Fruit fly (Drosophila melanogaster) whole organism, embryonic: ENCODE data around the gene Naxd.

Experiments used
- Aef1 ChIP-seq: fragments of 200-800 bp; sonication (Bioruptor generic); IDR thresholded peaks from 3 replicates; pipeline ENCODE4 v1.3.6; 2022; ENCODE audit warnings: missing biosample characterization, missing genetic modification characterization
- Asciz ChIP-seq: fragments of 200-800 bp; sonication (Bioruptor generic); optimal IDR thresholded peaks from 2 replicates; lab custom pipeline; 2017; ENCODE audit warnings: missing biosample characterization, mild to moderate bottlenecking, missing genetic modification characterization, missing genetic modification reagents
- Bgb ChIP-seq: fragments of 200-800 bp; sonication (Bioruptor generic); IDR thresholded peaks from 2 replicates; pipeline ENCODE4 v1.3.6; 2022; ENCODE audit warnings: missing biosample characterization, missing genetic modification characterization; ENCODE audit not compliant: partially characterized antibody
- CG10543 ChIP-seq: fragments of 200-800 bp; sonication (Bioruptor generic); optimal IDR thresholded peaks from 3 replicates; lab custom pipeline; 2017; ENCODE audit warnings: missing biosample characterization, mild to moderate bottlenecking, missing genetic modification characterization, moderate library complexity
- CG11247 ChIP-seq: fragments of 200-800 bp; sonication (Bioruptor generic); IDR thresholded peaks from 2 replicates; pipeline ENCODE4 v1.3.6; 2022; ENCODE audit warnings: missing biosample characterization, missing genetic modification characterization
- CG12071 ChIP-seq: fragments of 200-800 bp; sonication (Bioruptor generic); optimal IDR thresholded peaks from 3 replicates; lab custom pipeline; 2018; ENCODE audit warnings: missing biosample characterization, mild to moderate bottlenecking, missing genetic modification characterization
- CG13775 ChIP-seq: fragments of 200-800 bp; sonication (Bioruptor generic); optimal IDR thresholded peaks from 3 replicates; lab custom pipeline; 2017; ENCODE audit warnings: missing biosample characterization, mild to moderate bottlenecking, missing genetic modification characterization
- CG1602 ChIP-seq: fragments of 200-800 bp; sonication (Bioruptor generic); optimal IDR thresholded peaks from 3 replicates; lab custom pipeline; 2016; ENCODE audit warnings: missing biosample characterization, missing genetic modification characterization
- CG1603 ChIP-seq: fragments of 200-800 bp; sonication (Bioruptor generic); optimal IDR thresholded peaks from 2 replicates; lab custom pipeline; 2019; ENCODE audit warnings: missing biosample characterization, mild to moderate bottlenecking, missing genetic modification characterization, moderate library complexity
- CG18262 ChIP-seq: fragments of 200-800 bp; optimal IDR thresholded peaks from 3 replicates; lab custom pipeline; 2019; ENCODE audit warnings: missing biosample characterization, mild to moderate bottlenecking, missing genetic modification characterization, moderate library complexity
- CG3281 ChIP-seq: fragments of 200-800 bp; sonication (Bioruptor generic); optimal IDR thresholded peaks from 3 replicates; lab custom pipeline; 2017; ENCODE audit warnings: missing biosample characterization, mild to moderate bottlenecking, missing genetic modification characterization
- CG4707 ChIP-seq: fragments of 200-800 bp; sonication (Bioruptor generic); optimal IDR thresholded peaks from 2 replicates; lab custom pipeline; 2018; ENCODE audit warnings: missing biosample characterization, mild to moderate bottlenecking, missing genetic modification characterization, moderate library complexity
- CG5245 ChIP-seq: fragments of 200-800 bp; sonication (Bioruptor generic); optimal IDR thresholded peaks from 3 replicates; lab custom pipeline; 2016; ENCODE audit warnings: missing biosample characterization, missing genetic modification characterization
- CG7372 ChIP-seq: fragments of 200-800 bp; sonication (Bioruptor generic); IDR thresholded peaks from 2 replicates; pipeline ENCODE4 v1.3.6; 2022; ENCODE audit warnings: missing biosample characterization, missing genetic modification characterization
- CG8281 ChIP-seq: fragments of 200-800 bp; sonication (Bioruptor generic); optimal IDR thresholded peaks from 2 replicates; lab custom pipeline; 2018; ENCODE audit warnings: missing biosample characterization, mild to moderate bottlenecking, missing genetic modification characterization, moderate library complexity
- CG8290 ChIP-seq, 3 experiments: fragments of 200-800 bp; sonication (Bioruptor generic); optimal IDR thresholded peaks; 2 replicates each; lab custom pipeline; 2016 to 2019; ENCODE audit warnings: missing biosample characterization in 3 of 3, missing genetic modification characterization in 3 of 3, mild to moderate bottlenecking in 2 of 3, moderate library complexity in 1 of 3
- CG9876 ChIP-seq: fragments of 200-800 bp; sonication (Bioruptor generic); optimal IDR thresholded peaks from 2 replicates; lab custom pipeline; 2016; ENCODE audit warnings: missing biosample characterization, missing genetic modification characterization
- D19A ChIP-seq: fragments of 200-800 bp; optimal IDR thresholded peaks from 3 replicates; lab custom pipeline; 2019; ENCODE audit warnings: missing biosample characterization, mild to moderate bottlenecking, missing genetic modification characterization, moderate library complexity
- Hsf ChIP-seq: fragments of 200-800 bp; sonication (Bioruptor generic); optimal IDR thresholded peaks from 3 replicates; lab custom pipeline; 2016; ENCODE audit warnings: missing biosample characterization, missing genetic modification characterization
- Lim3 ChIP-seq: fragments of 200-800 bp; sonication (Bioruptor generic); IDR thresholded peaks from 2 replicates; pipeline ENCODE4 v1.3.6; 2022; ENCODE audit warnings: missing biosample characterization, missing genetic modification characterization
- Med ChIP-seq: fragments of 200-800 bp; sonication (Bioruptor generic); peaks from one replicate; lab custom pipeline; 2016; ENCODE audit warnings: missing biosample characterization, missing genetic modification characterization, mild to moderate bottlenecking, inconsistent platforms, moderate library complexity
- Sox102F ChIP-seq: fragments of 200-800 bp; sonication (Bioruptor generic); optimal IDR thresholded peaks from 2 replicates; lab custom pipeline; 2018; ENCODE audit warnings: missing biosample characterization, mild to moderate bottlenecking, missing genetic modification characterization, moderate library complexity
- Sry-β ChIP-seq: fragments of 200-800 bp; sonication (Bioruptor generic); optimal IDR thresholded peaks from 2 replicates; lab custom pipeline; 2018; ENCODE audit warnings: missing biosample characterization, mild to moderate bottlenecking, missing genetic modification characterization, moderate library complexity
- br ChIP-seq: fragments of >200 bp; optimal IDR thresholded peaks from 2 replicates; lab custom pipeline; 2017
- cad ChIP-seq: fragments of >200 bp; optimal IDR thresholded peaks from 2 replicates; lab custom pipeline; 2017; ENCODE audit warnings: missing biosample characterization, missing genetic modification characterization
- croc ChIP-seq: fragments of 200-800 bp; sonication (Bioruptor generic); conservative IDR thresholded peaks from 3 replicates; pipeline ENCODE4 v1.3.6; 2022; ENCODE audit warnings: missing biosample characterization, missing genetic modification characterization
- cwo ChIP-seq: fragments of 200-800 bp; sonication (Bioruptor generic); optimal IDR thresholded peaks from 3 replicates; lab custom pipeline; 2017; ENCODE audit warnings: missing biosample characterization, missing genetic modification characterization, mild to moderate bottlenecking, moderate library complexity, missing genetic modification reagents
- emc ChIP-seq: fragments of 200-800 bp; sonication (Bioruptor generic); optimal IDR thresholded peaks from 2 replicates; lab custom pipeline; 2016; ENCODE audit warnings: missing biosample characterization, missing genetic modification characterization
- ems ChIP-seq: fragments of 200-800 bp; sonication (Bioruptor generic); optimal IDR thresholded peaks from 3 replicates; lab custom pipeline; 2016; ENCODE audit warnings: missing biosample characterization, missing genetic modification characterization
- en ChIP-seq: fragments of 200-800 bp; sonication (Bioruptor generic); optimal IDR thresholded peaks from 2 replicates; lab custom pipeline; 2016; ENCODE audit warnings: missing biosample characterization, missing genetic modification characterization
- fru ChIP-seq: fragments of >200 bp; optimal IDR thresholded peaks from 2 replicates; lab custom pipeline; 2017
- hbn ChIP-seq: fragments of 200-800 bp; sonication (Bioruptor generic); IDR thresholded peaks from 2 replicates; pipeline ENCODE4 v1.3.6; 2022; ENCODE audit warnings: missing biosample characterization, missing genetic modification characterization; ENCODE audit not compliant: partially characterized antibody
- hth ChIP-seq: fragments of >200 bp; optimal IDR thresholded peaks from 2 replicates; lab custom pipeline; 2017; ENCODE audit warnings: inconsistent platforms
- inv ChIP-seq: fragments of 200-800 bp; sonication (Bioruptor generic); IDR thresholded peaks from 2 replicates; pipeline ENCODE4 v1.3.6; 2022; ENCODE audit warnings: missing biosample characterization, missing genetic modification characterization; ENCODE audit not compliant: partially characterized antibody
- kay ChIP-seq: fragments of 200-800 bp; sonication (Bioruptor generic); optimal IDR thresholded peaks from 2 replicates; lab custom pipeline; 2016; ENCODE audit warnings: missing biosample characterization, missing genetic modification characterization
- lab ChIP-seq: fragments of 200-800 bp; sonication (Bioruptor generic); optimal IDR thresholded peaks from 3 replicates; lab custom pipeline; 2017; ENCODE audit warnings: missing biosample characterization, missing genetic modification characterization, mild to moderate bottlenecking, moderate library complexity, missing genetic modification reagents
- mirr ChIP-seq: fragments of 200-800 bp; sonication (Bioruptor generic); optimal IDR thresholded peaks from 3 replicates; lab custom pipeline; 2018; ENCODE audit warnings: missing biosample characterization, mild to moderate bottlenecking, missing genetic modification characterization
- pan ChIP-seq, 4 experiments: fragments of >200 bp in 3 of 4; fragments of 200-800 bp in 1 of 4; sonication (Bioruptor generic) in 1 of 4; optimal IDR thresholded peaks in 3 of 4; IDR thresholded peaks in 1 of 4; 2 replicates each; pipeline versions ENCODE4 v1.3.6 to Lab custom; 2017 to 2022; ENCODE audit warnings: missing biosample characterization in 2 of 4, missing genetic modification characterization in 2 of 4, mixed read lengths in 1 of 4
- pb ChIP-seq: fragments of 200-800 bp; sonication (Bioruptor generic); optimal IDR thresholded peaks from 3 replicates; lab custom pipeline; 2016; ENCODE audit warnings: missing biosample characterization, missing genetic modification characterization
- repo ChIP-seq: fragments of 200-800 bp; sonication (Bioruptor generic); optimal IDR thresholded peaks from 2 replicates; lab custom pipeline; 2016; ENCODE audit warnings: missing biosample characterization, missing genetic modification characterization
- rib ChIP-seq: fragments of 200-800 bp; sonication (Bioruptor generic); IDR thresholded peaks from 2 replicates; pipeline ENCODE4 v1.3.6; 2022; ENCODE audit warnings: missing biosample characterization, missing genetic modification characterization
- sima ChIP-seq: fragments of 200-800 bp; sonication (Bioruptor generic); optimal IDR thresholded peaks from 2 replicates; lab custom pipeline; 2016; ENCODE audit warnings: missing biosample characterization, missing genetic modification characterization
- tll ChIP-seq, 2 experiments: fragments of 200-800 bp in 1 of 2; fragments of >200 bp in 1 of 2; sonication (Bioruptor generic) in 1 of 2; optimal IDR thresholded peaks; 2 replicates each; lab custom pipeline; 2017 to 2019; ENCODE audit warnings: missing biosample characterization in 2 of 2, missing genetic modification characterization in 2 of 2, mild to moderate bottlenecking in 1 of 2, moderate library complexity in 1 of 2
- twi ChIP-seq: fragments of 200-800 bp; optimal IDR thresholded peaks from 2 replicates; lab custom pipeline; 2019; ENCODE audit warnings: missing biosample characterization, mild to moderate bottlenecking, missing genetic modification characterization, moderate library complexity
- zen ChIP-seq: fragments of 200-800 bp; sonication (Bioruptor generic); optimal IDR thresholded peaks from 3 replicates; lab custom pipeline; 2018; ENCODE audit warnings: missing biosample characterization, mild to moderate bottlenecking, missing genetic modification characterization, moderate library complexity

Naxd gene

dm6 chr3L:19085688-19086363 lies 11.7 kb downstream of the Naxd start (continued):
- no peak for TF ChIP-seq en (GFP tag; lab: Kevin White, UChicago)
- no peak for TF ChIP-seq pan (optimal IDR thresholded peaks at IDR 0.05; lab: Kevin White, UChicago)
- peak in 1 of 2 experiments; percentile 4 for TF ChIP-seq pan (GFP tag; optimal IDR thresholded peaks at IDR 0.05 in 1 of 2, IDR thresholded peaks at IDR 0.05 in 1 of 2)
- no peak for TF ChIP-seq Sry-β (GFP tag; lab: Kevin White, UChicago)
- no peak for TF ChIP-seq fru (lab: Kevin White, UChicago)
- TF ChIP-seq lab (GFP tag; lab: Kevin White, UChicago), result no peak
- peak; percentile 13; the same call in 1 of the 2 replicates for TF ChIP-seq rib (GFP tag; lab: Robert Waterston, UW)
- TF ChIP-seq cwo (GFP tag; lab: Kevin White, UChicago), result peak; percentile 31
- no peak for TF ChIP-seq Asciz (GFP tag; lab: Kevin White, UChicago)
- no peak for TF ChIP-seq sima (GFP tag; lab: Kevin White, UChicago)
- no peak for TF ChIP-seq repo
- TF ChIP-seq inv (GFP tag; lab: Robert Waterston, UW), result no peak

DNA sequence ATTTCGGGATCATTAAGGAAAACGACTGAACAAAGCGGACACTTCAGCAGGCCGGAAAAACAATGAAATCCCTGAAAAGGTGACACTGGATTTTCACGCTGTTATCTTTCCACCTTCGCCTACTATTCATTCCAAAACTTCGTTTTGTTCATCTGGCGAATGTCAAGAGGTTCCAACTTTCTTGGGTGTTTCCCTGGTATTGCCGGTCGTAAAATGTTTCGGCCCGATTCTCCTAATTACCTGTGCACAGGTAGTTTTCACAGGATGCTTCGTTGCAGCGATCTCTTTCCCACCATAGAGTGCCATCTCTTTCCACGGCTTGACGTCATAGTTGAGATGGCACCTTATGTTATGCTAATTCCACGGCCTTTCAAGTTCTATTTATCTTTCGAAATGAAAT lies 14.4 kb downstream of the Naxd start:
- TF ChIP-seq tll (GFP tag; optimal IDR thresholded peaks at IDR 0.05; lab: Kevin White, UChicago), result peak in 1 of 2 experiments; percentile 95
- peak; percentile 93 for TF ChIP-seq zen
- TF ChIP-seq Sox102F (GFP tag; lab: Kevin White, UChicago), result no peak
- no peak for TF ChIP-seq Lim3 (GFP tag; lab: Robert Waterston, UW)
- TF ChIP-seq cad (GFP tag; lab: Kevin White, UChicago), result peak; percentile 97
- TF ChIP-seq croc (GFP tag; lab: Robert Waterston, UW), result no peak
- TF ChIP-seq twi, result peak; percentile 47
- TF ChIP-seq CG8281 (tag; lab: Kevin White, UChicago), result no peak

dm6 chr3L:19080926-19081700 lies 16.4 kb downstream of the Naxd start:
- TF ChIP-seq hth (lab: Kevin White, UChicago), result no peak
- TF ChIP-seq CG9876, result no peak
- TF ChIP-seq CG4707 (GFP tag; lab: Kevin White, UChicago), result no peak
- TF ChIP-seq CG13775 (GFP tag; lab: Kevin White, UChicago), result no peak
- no peak for TF ChIP-seq emc (GFP tag; lab: Kevin White, UChicago)
- peak; percentile 33 for TF ChIP-seq Med (GFP tag; lab: Kevin White, UChicago)
- no peak for TF ChIP-seq CG12071 (GFP tag; lab: Kevin White, UChicago)
- no peak for TF ChIP-seq CG1603 (tag; lab: Kevin White, UChicago)
- TF ChIP-seq CG8290 (GFP tag; optimal IDR thresholded peaks at IDR 0.05; lab: Kevin White, UChicago), result no peak
- no peak for TF ChIP-seq CG8290 (tag; optimal IDR thresholded peaks at IDR 0.05; lab: Kevin White, UChicago)
- no peak for TF ChIP-seq CG18262
- TF ChIP-seq kay (GFP tag; lab: Kevin White, UChicago), result no peak
- TF ChIP-seq CG3281, result no peak
- no peak for TF ChIP-seq D19A (tag; lab: Kevin White, UChicago)
- TF ChIP-seq CG7372 (GFP tag; lab: Robert Waterston, UW), result no peak
- no peak for TF ChIP-seq Aef1
- no peak for TF ChIP-seq CG1602
- no peak for TF ChIP-seq ems
- no peak for TF ChIP-seq CG5245 (GFP tag; lab: Kevin White, UChicago)
- no peak for TF ChIP-seq Hsf
- no peak for TF ChIP-seq CG11247
- no peak for TF ChIP-seq pb
- TF ChIP-seq mirr (GFP tag; lab: Kevin White, UChicago), result no peak
- TF ChIP-seq hbn (GFP tag; lab: Robert Waterston, UW), result 0 out of 2 replicates have a peak, but pooled peaks have one; percentile 22
- no peak for TF ChIP-seq br (lab: Kevin White, UChicago)
- TF ChIP-seq CG10543 (GFP tag; lab: Kevin White, UChicago), result no peak
- no peak for TF ChIP-seq Bgb (GFP tag; lab: Robert Waterston, UW)
